Fruit fly (Drosophila melanogaster) whole organism, embryonic: ENCODE measurements around the gene CG45099.
A peak's percentile ranks its signal among the peaks of the same experiment; 100 is the strongest.

Source experiments
- BEAF-32 ChIP-seq: fragments of 200-800 bp; sonication (Bioruptor generic); optimal IDR thresholded peaks from 3 replicates; lab custom pipeline; 2017; ENCODE audit warnings: missing biosample characterization, missing genetic modification characterization, mild to moderate bottlenecking, moderate library complexity, missing genetic modification reagents
- Bdp1 ChIP-seq: fragments of 200-800 bp; sonication (Bioruptor generic); optimal IDR thresholded peaks from 3 replicates; lab custom pipeline; 2016; ENCODE audit warnings: missing biosample characterization, missing genetic modification characterization
- CG10274 ChIP-seq: fragments of 200-800 bp; sonication (Bioruptor generic); optimal IDR thresholded peaks from 3 replicates; lab custom pipeline; 2017; ENCODE audit warnings: missing biosample characterization, mild to moderate bottlenecking, missing genetic modification characterization
- CG11085 ChIP-seq: fragments of 200-800 bp; sonication (Bioruptor generic); IDR thresholded peaks from 2 replicates; pipeline ENCODE4 v1.3.6; 2022; ENCODE audit warnings: missing biosample characterization, missing genetic modification characterization
- CG12155 ChIP-seq: fragments of 200-800 bp; sonication (Bioruptor generic); optimal IDR thresholded peaks from 3 replicates; lab custom pipeline; 2016; ENCODE audit warnings: missing biosample characterization, missing genetic modification characterization
- CG1233 ChIP-seq: fragments of 200-800 bp; sonication (Bioruptor generic); optimal IDR thresholded peaks from 4 replicates; lab custom pipeline; 2018; ENCODE audit warnings: missing biosample characterization, mild to moderate bottlenecking, missing genetic modification characterization
- CG13424 ChIP-seq: fragments of 200-800 bp; sonication (Bioruptor generic); optimal IDR thresholded peaks from 2 replicates; lab custom pipeline; 2019; ENCODE audit warnings: missing biosample characterization, mild to moderate bottlenecking, missing genetic modification characterization, moderate library complexity
- CG13624 ChIP-seq: fragments of 200-800 bp; sonication (Bioruptor generic); optimal IDR thresholded peaks from 2 replicates; lab custom pipeline; 2016; ENCODE audit warnings: missing biosample characterization, missing genetic modification characterization
- CG15696 ChIP-seq: fragments of 200-800 bp; sonication (Bioruptor generic); optimal IDR thresholded peaks from 2 replicates; lab custom pipeline; 2019; ENCODE audit warnings: missing biosample characterization, mild to moderate bottlenecking, missing genetic modification characterization, moderate library complexity
- CG1602 ChIP-seq: fragments of 200-800 bp; sonication (Bioruptor generic); optimal IDR thresholded peaks from 3 replicates; lab custom pipeline; 2016; ENCODE audit warnings: missing biosample characterization, missing genetic modification characterization
- CG16813 ChIP-seq: fragments of 200-800 bp; sonication (Bioruptor generic); IDR thresholded peaks from 3 replicates; pipeline ENCODE4 v1.3.6; 2022; ENCODE audit warnings: missing biosample characterization, missing genetic modification characterization; ENCODE audit not compliant: partially characterized antibody
- CG16863 ChIP-seq: fragments of 200-800 bp; sonication (Bioruptor generic); optimal IDR thresholded peaks from 3 replicates; lab custom pipeline; 2016; ENCODE audit warnings: missing biosample characterization, missing genetic modification characterization
- CG17802 ChIP-seq: fragments of 200-800 bp; sonication (Bioruptor generic); optimal IDR thresholded peaks from 2 replicates; lab custom pipeline; 2018; ENCODE audit warnings: missing biosample characterization, mild to moderate bottlenecking, missing genetic modification characterization, moderate library complexity
- CG17912 ChIP-seq: fragments of 200-800 bp; sonication (Bioruptor generic); optimal IDR thresholded peaks from 2 replicates; lab custom pipeline; 2018; ENCODE audit warnings: missing biosample characterization, mild to moderate bottlenecking, missing genetic modification characterization
- CG2199 ChIP-seq: fragments of 200-800 bp; sonication (Bioruptor generic); IDR thresholded peaks from 3 replicates; pipeline ENCODE4 v1.3.6; 2022; ENCODE audit warnings: missing biosample characterization, missing genetic modification characterization
- CG2875 ChIP-seq: fragments of 200-800 bp; sonication (Bioruptor generic); optimal IDR thresholded peaks from 2 replicates; lab custom pipeline; 2017; ENCODE audit warnings: missing biosample characterization, mild to moderate bottlenecking, missing genetic modification characterization, missing genetic modification reagents
- CG31365 ChIP-seq: fragments of 200-800 bp; sonication (Bioruptor generic); optimal IDR thresholded peaks from 2 replicates; lab custom pipeline; 2018; ENCODE audit warnings: missing biosample characterization, mild to moderate bottlenecking, missing genetic modification characterization
- CG32772 ChIP-seq: fragments of 200-800 bp; sonication (Bioruptor generic); IDR thresholded peaks from 2 replicates; pipeline ENCODE4 v1.3.6; 2022; ENCODE audit warnings: missing biosample characterization, missing genetic modification characterization
- CG3847 ChIP-seq: fragments of 200-800 bp; sonication (Bioruptor generic); IDR thresholded peaks from 2 replicates; pipeline ENCODE4 v1.3.6; 2022; ENCODE audit warnings: missing biosample characterization, missing genetic modification characterization
- CG43689 ChIP-seq: fragments of 200-800 bp; sonication (Bioruptor generic); IDR thresholded peaks from 2 replicates; pipeline ENCODE4 v1.3.6; 2022; ENCODE audit warnings: missing biosample characterization, missing genetic modification characterization
- CG5953 ChIP-seq: fragments of 200-800 bp; sonication (Bioruptor generic); IDR thresholded peaks from 2 replicates; pipeline ENCODE4 v1.3.6; 2022; ENCODE audit warnings: missing biosample characterization, missing genetic modification characterization
- CG7928 ChIP-seq: fragments of 200-800 bp; sonication (Bioruptor generic); optimal IDR thresholded peaks from 2 replicates; lab custom pipeline; 2017; ENCODE audit warnings: missing biosample characterization, mild to moderate bottlenecking, missing genetic modification characterization
- CG8388 ChIP-seq: fragments of 200-800 bp; sonication (Bioruptor generic); optimal IDR thresholded peaks from 2 replicates; lab custom pipeline; 2019; ENCODE audit warnings: missing biosample characterization, mild to moderate bottlenecking, missing genetic modification characterization, moderate library complexity
- CG9876 ChIP-seq: fragments of 200-800 bp; sonication (Bioruptor generic); optimal IDR thresholded peaks from 2 replicates; lab custom pipeline; 2016; ENCODE audit warnings: missing biosample characterization, missing genetic modification characterization
- Camta ChIP-seq: fragments of 200-800 bp; sonication (Bioruptor generic); optimal IDR thresholded peaks from 2 replicates; lab custom pipeline; 2016; ENCODE audit warnings: missing biosample characterization, missing genetic modification characterization
- Dad ChIP-seq: fragments of 200-800 bp; sonication (Bioruptor generic); optimal IDR thresholded peaks from 3 replicates; lab custom pipeline; 2016; ENCODE audit warnings: missing biosample characterization, missing genetic modification characterization
- Elba2 ChIP-seq: fragments of 200-800 bp; sonication (Bioruptor generic); optimal IDR thresholded peaks from 3 replicates; lab custom pipeline; 2016; ENCODE audit warnings: missing biosample characterization, missing genetic modification characterization
- Ets97D ChIP-seq: fragments of 200-800 bp; sonication (Bioruptor generic); optimal IDR thresholded peaks from 3 replicates; lab custom pipeline; 2016; ENCODE audit warnings: missing biosample characterization, missing genetic modification characterization
- Fer3 ChIP-seq: fragments of 200-800 bp; sonication (Bioruptor generic); optimal IDR thresholded peaks from 2 replicates; lab custom pipeline; 2018; ENCODE audit warnings: missing biosample characterization, mild to moderate bottlenecking, missing genetic modification characterization, moderate library complexity
- GATAe ChIP-seq: fragments of 200-800 bp; sonication (Bioruptor generic); conservative IDR thresholded peaks from 2 replicates; pipeline ENCODE4 v1.3.6; 2022; ENCODE audit warnings: missing biosample characterization, missing genetic modification characterization
- NC2β ChIP-seq: fragments of 200-800 bp; sonication (Bioruptor generic); optimal IDR thresholded peaks from 2 replicates; lab custom pipeline; 2016; ENCODE audit warnings: missing biosample characterization, missing genetic modification characterization
- NFAT ChIP-seq: fragments of 200-800 bp; sonication (Bioruptor generic); IDR thresholded peaks from 2 replicates; pipeline ENCODE4 v1.3.6; 2022; ENCODE audit warnings: missing biosample characterization, missing genetic modification characterization
- NfI ChIP-seq: fragments of 200-800 bp; sonication (Bioruptor generic); optimal IDR thresholded peaks from 3 replicates; lab custom pipeline; 2018; ENCODE audit warnings: missing biosample characterization, mild to moderate bottlenecking, missing genetic modification characterization, moderate library complexity
- al ChIP-seq: fragments of 200-800 bp; sonication (Bioruptor generic); IDR thresholded peaks from 2 replicates; pipeline ENCODE4 v1.3.6; 2022; ENCODE audit warnings: missing biosample characterization, missing genetic modification characterization
- ato ChIP-seq: fragments of 200-800 bp; sonication (Bioruptor generic); IDR thresholded peaks from 2 replicates; pipeline ENCODE4 v1.3.6; 2022; ENCODE audit warnings: missing biosample characterization, missing genetic modification characterization; ENCODE audit not compliant: partially characterized antibody
- dimm ChIP-seq: fragments of 200-800 bp; sonication (Bioruptor generic); IDR thresholded peaks from 2 replicates; pipeline ENCODE4 v1.3.6; 2022; ENCODE audit warnings: missing biosample characterization, missing genetic modification characterization
- dpn ChIP-seq, 2 experiments: fragments of 200-800 bp; sonication (Bioruptor generic); optimal IDR thresholded peaks; 3 replicates each; lab custom pipeline; 2016; ENCODE audit warnings: missing biosample characterization in 2 of 2, missing genetic modification characterization in 2 of 2
- dysf ChIP-seq: fragments of 200-800 bp; sonication (Bioruptor generic); IDR thresholded peaks from 3 replicates; pipeline ENCODE4 v1.3.6; 2022; ENCODE audit warnings: missing biosample characterization, missing genetic modification characterization
- ems ChIP-seq: fragments of 200-800 bp; sonication (Bioruptor generic); optimal IDR thresholded peaks from 3 replicates; lab custom pipeline; 2016; ENCODE audit warnings: missing biosample characterization, missing genetic modification characterization
- fd3F ChIP-seq: fragments of 200-800 bp; sonication (Bioruptor generic); optimal IDR thresholded peaks from 2 replicates; lab custom pipeline; 2018; ENCODE audit warnings: missing biosample characterization, mild to moderate bottlenecking, missing genetic modification characterization, moderate library complexity
- grau ChIP-seq: fragments of 200-800 bp; optimal IDR thresholded peaks from 3 replicates; lab custom pipeline; 2019; ENCODE audit warnings: missing biosample characterization, mild to moderate bottlenecking, missing genetic modification characterization, moderate library complexity
- kay ChIP-seq: fragments of 200-800 bp; sonication (Bioruptor generic); optimal IDR thresholded peaks from 2 replicates; lab custom pipeline; 2016; ENCODE audit warnings: missing biosample characterization, missing genetic modification characterization
- kni ChIP-seq: fragments of 200-800 bp; sonication (Bioruptor generic); optimal IDR thresholded peaks from 3 replicates; lab custom pipeline; 2017; ENCODE audit warnings: mild to moderate bottlenecking, missing biosample characterization, missing genetic modification reagents, missing genetic modification characterization
- lov ChIP-seq, 2 experiments: fragments of 200-800 bp in 1 of 2; fragments of >200 bp in 1 of 2; sonication (Bioruptor generic) in 1 of 2; IDR thresholded peaks in 1 of 2; optimal IDR thresholded peaks in 1 of 2; 2 replicates in 1 of 2; 3 replicates in 1 of 2; pipeline versions ENCODE4 v1.3.6 to Lab custom; 2017 to 2022; ENCODE audit warnings: missing biosample characterization in 1 of 2, missing genetic modification characterization in 1 of 2
- pfk ChIP-seq: fragments of 200-800 bp; sonication (Bioruptor generic); optimal IDR thresholded peaks from 2 replicates; lab custom pipeline; 2018; ENCODE audit warnings: missing biosample characterization, mild to moderate bottlenecking, missing genetic modification characterization, moderate library complexity
- tin ChIP-seq: fragments of 200-800 bp; sonication (Bioruptor generic); optimal IDR thresholded peaks from 3 replicates; lab custom pipeline; 2016; ENCODE audit warnings: missing biosample characterization, missing genetic modification characterization
- tll ChIP-seq, 2 experiments: fragments of 200-800 bp in 1 of 2; fragments of >200 bp in 1 of 2; sonication (Bioruptor generic) in 1 of 2; optimal IDR thresholded peaks; 2 replicates each; lab custom pipeline; 2017 to 2019; ENCODE audit warnings: missing biosample characterization in 2 of 2, missing genetic modification characterization in 2 of 2, mild to moderate bottlenecking in 1 of 2, moderate library complexity in 1 of 2
- tup ChIP-seq: fragments of 200-800 bp; sonication (Bioruptor generic); optimal IDR thresholded peaks from 2 replicates; lab custom pipeline; 2016; ENCODE audit warnings: missing biosample characterization, mild to moderate bottlenecking, missing genetic modification characterization, moderate library complexity

The CG45099 gene

DNA sequence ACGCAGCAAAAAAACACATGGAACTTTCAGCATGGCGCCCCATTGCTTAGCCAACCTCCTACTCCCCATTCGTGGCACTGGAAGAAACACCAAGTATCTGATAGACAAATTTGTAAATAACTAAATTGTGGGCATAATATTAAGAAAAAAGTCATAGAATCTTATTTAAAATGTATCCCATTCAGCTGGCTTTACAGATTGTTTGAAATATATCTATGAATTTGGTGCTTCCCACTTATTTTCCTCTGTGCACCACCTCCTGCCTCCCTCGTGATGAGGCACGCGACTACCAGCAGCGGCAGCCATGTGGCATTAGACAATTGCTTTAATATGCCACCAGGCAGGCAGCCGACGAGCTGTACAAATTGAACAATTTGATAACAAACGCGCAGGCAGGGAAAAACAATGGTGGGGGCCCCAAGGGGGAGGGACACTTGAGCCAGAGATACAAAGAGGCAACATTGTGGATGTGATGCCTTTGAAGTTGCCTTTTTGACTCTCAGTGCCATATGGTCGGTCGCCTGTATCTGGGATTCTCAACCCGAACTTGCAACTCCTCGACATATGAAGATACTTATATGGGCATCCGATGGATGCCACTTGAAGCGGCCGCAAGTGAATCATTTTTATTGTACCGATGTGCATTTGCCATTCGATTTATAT, 15.2 kb upstream of the CG45099 start (continued):
- TF ChIP-seq CG13424 (peak; percentile 83), CG17802 (tag; lab: Kevin White, UChicago) (peak; percentile 51), Camta (GFP tag; lab: Kevin White, UChicago) (peak; percentile 69), kay (peak; percentile 80), CG2875 (GFP tag; lab: Kevin White, UChicago) (peak; percentile 72), CG16863 (GFP tag; lab: Kevin White, UChicago) (peak; percentile 70), Ets97D (GFP tag; lab: Kevin White, UChicago) (no peak), lov (optimal IDR thresholded peaks at IDR 0.05; lab: Kevin White, UChicago) (no peak), lov (GFP tag; IDR thresholded peaks at IDR 0.05; lab: Robert Waterston, UW) (peak; percentile 84), CG9876 (GFP tag; lab: Kevin White, UChicago) (no peak), CG1602 (GFP tag; lab: Kevin White, UChicago) (peak; percentile 67), CG2199 (GFP tag; lab: Robert Waterston, UW) (no peak; the same call in 2 of the 3 replicates), dpn (GFP tag; optimal IDR thresholded peaks at IDR 0.05; lab: Kevin White, UChicago) (peak; percentile 80 to 85), CG13624 (GFP tag; lab: Kevin White, UChicago) (peak; percentile 68), CG32772 (GFP tag; lab: Robert Waterston, UW) (peak; percentile 81), tin (GFP tag; lab: Kevin White, UChicago) (peak; percentile 76), Dad (GFP tag; lab: Kevin White, UChicago) (peak; percentile 28), al (peak; percentile 59; the same call in 1 of the 2 replicates), ato (GFP tag; lab: Robert Waterston, UW) (no peak), NFAT (peak; percentile 37; the same call in 1 of the 2 replicates), tup (GFP tag; lab: Kevin White, UChicago) (peak; percentile 73), ems (GFP tag; lab: Kevin White, UChicago) (peak; percentile 58), dysf (GFP tag; lab: Robert Waterston, UW) (peak; percentile 87), CG3847 (GFP tag; lab: Robert Waterston, UW) (peak; percentile 77), CG7928 (peak; percentile 34), pfk (GFP tag; lab: Kevin White, UChicago) (no peak), CG12155 (GFP tag; lab: Kevin White, UChicago) (peak; percentile 66), CG15696 (tag; lab: Kevin White, UChicago) (peak; percentile 44), CG16813 (no peak), CG10274 (peak; percentile 45), kni (GFP tag; lab: Kevin White, UChicago) (no peak), tll (GFP tag; optimal IDR thresholded peaks at IDR 0.05; lab: Kevin White, UChicago) (no peak), Fer3 (tag; lab: Kevin White, UChicago) (peak; percentile 80), CG1233 (GFP tag; lab: Kevin White, UChicago) (peak; percentile 74), CG43689 (GFP tag; lab: Robert Waterston, UW) (peak; percentile 67), fd3F (GFP tag; lab: Kevin White, UChicago) (peak; percentile 78), Bdp1 (GFP tag; lab: Kevin White, UChicago) (peak; percentile 52), NfI (GFP tag; lab: Kevin White, UChicago) (peak; percentile 72), CG5953 (peak; percentile 79), CG17912 (GFP tag; lab: Kevin White, UChicago) (peak; percentile 7), grau (tag; lab: Kevin White, UChicago) (peak; percentile 80), CG8388 (GFP tag; lab: Kevin White, UChicago) (peak; percentile 80), NC2β (GFP tag; lab: Kevin White, UChicago) (peak; percentile 59), GATAe (GFP tag; lab: Robert Waterston, UW) (peak; percentile 46; the same call in 1 of the 2 replicates), CG11085 (GFP tag; lab: Robert Waterston, UW) (no peak), dimm (GFP tag; lab: Robert Waterston, UW) (no peak; the same call in 1 of the 2 replicates), CG31365 (tag; lab: Kevin White, UChicago) (peak; percentile 49), Elba2 (GFP tag; lab: Kevin White, UChicago) (no peak), BEAF-32 (GFP tag; lab: Kevin White, UChicago) (no peak)
